Worm (Caenorhabditis elegans): ENCODE results near the gene lbp-3.

- TF ChIP-seq R02D3.7 (tag; optimal IDR thresholded peaks at IDR 0.05) = no peak
- TF ChIP-seq daf-12 (tag; optimal IDR thresholded peaks at IDR 0.05) = no peak
- no peak for TF ChIP-seq nhr-48 (tag; optimal IDR thresholded peaks at IDR 0.05)
- no peak for TF ChIP-seq hlh-30 (tag; optimal IDR thresholded peaks at IDR 0.05; ENCODE audit: insufficient read depth)
- no peak for TF ChIP-seq fos-1 (tag; optimal IDR thresholded peaks at IDR 0.05)
- TF ChIP-seq dpl-1 (GFP tag; optimal IDR thresholded peaks at IDR 0.05) = no peak
- no peak for TF ChIP-seq mep-1 (tag; optimal IDR thresholded peaks at IDR 0.05)
- no peak for TF ChIP-seq unc-62 (GFP tag; optimal IDR thresholded peaks at IDR 0.05 in 1 of 2)
- TF ChIP-seq unc-62 (tag; optimal IDR thresholded peaks at IDR 0.05) = no peak
- TF ChIP-seq dve-1 (tag; optimal IDR thresholded peaks at IDR 0.05; ENCODE audit: insufficient read depth) = no peak
These were observed 46.9 kb downstream of the lbp-3 start, which contains the start of gene F11D5.7 for ce11 chrX:3304068-3304467.
